Worm (Caenorhabditis elegans) whole organism, young adult: Measurements from ENCODE around the gene col-120.

Experiments used
- ceh-27 ChIP-seq: fragments of 200-800 bp; sonication (Bioruptor generic); optimal IDR thresholded peaks from 2 replicates; lab custom pipeline; 2018; ENCODE audit warnings: mild to moderate bottlenecking, missing genetic modification characterization, moderate library complexity, missing compliant biosample characterization
- zfh-2 ChIP-seq: fragments of 200-800 bp; sonication (Bioruptor generic); conservative IDR thresholded peaks from 2 replicates; pipeline ENCODE4 v1.3.6; 2022; ENCODE audit warnings: missing genetic modification reagents, missing genetic modification characterization, missing compliant biosample characterization

ce11 chrIV:9239151-9239550 lies 22.4 kb downstream of the col-120 start:
- TF ChIP-seq ceh-27 (GFP tag; lab: Kevin White, UChicago): no peak
- no peak for TF ChIP-seq zfh-2
